Fruit fly (Drosophila melanogaster): ENCODE results near the gene CG9672.

DNA sequence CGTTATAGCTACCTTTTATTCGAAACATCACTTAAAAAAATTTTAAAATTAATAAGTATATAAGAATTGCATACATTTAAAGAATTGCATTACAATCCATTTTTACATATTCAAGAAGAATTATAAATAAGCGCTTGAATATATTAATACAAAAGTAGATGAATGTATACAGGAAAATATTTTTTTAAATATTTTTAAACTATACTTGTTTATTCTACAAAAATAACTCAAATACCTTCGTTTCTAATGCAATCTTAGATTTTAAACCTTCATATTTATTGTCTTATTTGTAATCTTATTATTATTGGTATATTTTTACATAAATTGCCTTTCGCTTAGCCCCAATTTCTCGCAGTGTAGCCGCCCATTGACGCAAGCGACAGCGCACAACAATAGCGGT, 29.5 kb downstream of the CG9672 start:
- TF ChIP-seq D1 (tag; optimal IDR thresholded peaks at IDR 0.05) (no peak), CG10348 (GFP tag; IDR thresholded peaks at IDR 0.05) (no peak), CG4496 (GFP tag; IDR thresholded peaks at IDR 0.05) (0 out of 3 replicates have a peak, but pooled peaks have one; percentile 14), CG9948 (tag; optimal IDR thresholded peaks at IDR 0.05) (peak; percentile 25), gl (tag; optimal IDR thresholded peaks at IDR 0.05) (no peak)
